Worm (Caenorhabditis elegans): ENCODE data around the gene Y69H2.10.

Gene Y69H2.10

DNA sequence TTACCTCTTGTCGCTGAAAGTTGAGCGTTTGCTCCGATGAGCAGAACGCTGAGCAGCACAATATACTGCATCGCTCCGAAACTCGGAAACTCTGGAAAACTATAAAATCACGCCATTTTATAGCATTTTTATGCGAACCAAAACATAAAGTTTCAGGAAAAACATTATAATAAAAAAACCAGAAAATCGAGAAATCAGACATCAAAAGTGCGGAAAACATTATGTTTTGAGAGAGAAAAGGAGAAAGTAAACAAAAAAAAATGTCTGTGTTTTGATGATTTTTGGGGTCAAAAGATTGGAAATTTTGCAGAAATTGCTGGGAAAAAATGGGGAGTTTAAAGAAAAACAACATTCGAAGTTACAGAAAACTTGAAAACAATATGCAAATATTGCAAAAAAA is 6.1 kb upstream of the Y69H2.10 start, which contains the start of gene Y69H2.3 (continued):
- TF ChIP-seq F52B5.7 (tag; optimal IDR thresholded peaks at IDR 0.05) = no peak

DNA sequence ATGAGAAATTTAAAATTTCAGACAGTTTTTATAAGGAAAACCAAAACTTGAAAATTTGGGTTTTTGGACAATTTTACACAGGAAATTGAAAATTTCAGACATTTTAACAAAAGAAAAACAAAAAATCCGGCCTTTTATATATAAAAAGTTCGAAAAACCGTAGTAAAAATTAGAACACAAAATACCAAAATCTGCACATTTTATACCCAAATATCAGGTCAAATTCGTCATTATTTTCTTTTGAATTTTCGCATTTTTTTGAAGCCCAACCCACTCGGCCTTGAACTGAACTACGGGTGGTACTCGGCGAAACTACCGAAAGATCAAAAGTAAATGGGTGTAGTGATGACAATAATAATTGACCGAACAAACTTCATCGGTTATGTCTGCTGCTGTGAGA is 2.9 kb upstream of the Y69H2.10 start:
- TF ChIP-seq F23B12.7 (tag; optimal IDR thresholded peaks at IDR 0.05; ENCODE audit: insufficient read depth) (no peak), hlh-12 (tag; optimal IDR thresholded peaks at IDR 0.05) (no peak), K11D2.4 (GFP tag; IDR thresholded peaks at IDR 0.05) (no peak), him-1 (tag; optimal IDR thresholded peaks at IDR 0.05) (no peak), B0035.1 (tag; optimal IDR thresholded peaks at IDR 0.05) (no peak), hsf-1 (GFP tag; IDR thresholded peaks at IDR 0.05) (no peak)

DNA sequence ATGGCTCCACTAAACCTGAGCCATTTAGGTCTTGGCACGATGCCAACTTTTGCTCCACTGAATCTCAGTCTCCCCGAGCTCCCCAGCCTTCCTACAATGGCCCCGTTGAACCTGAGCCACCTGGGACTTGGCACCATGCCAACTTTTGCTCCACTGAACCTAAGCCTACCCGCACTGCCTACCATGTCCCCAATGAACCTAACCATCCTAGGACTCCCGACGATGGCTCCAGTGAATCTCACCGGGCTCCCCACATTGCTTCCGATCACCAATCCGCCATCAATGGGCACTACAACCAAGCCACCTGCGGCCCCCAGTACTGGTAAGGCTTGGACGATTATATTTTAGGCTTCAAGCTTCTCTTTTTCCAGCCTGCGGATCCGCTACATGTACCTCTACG is 1.7 kb downstream of the Y69H2.10 start:
- TF ChIP-seq zfh-2 (GFP tag; conservative IDR thresholded peaks at IDR 0.05) (peak; percentile 58), hmg-20 (GFP tag; IDR thresholded peaks at IDR 0.05) (no peak)

DNA sequence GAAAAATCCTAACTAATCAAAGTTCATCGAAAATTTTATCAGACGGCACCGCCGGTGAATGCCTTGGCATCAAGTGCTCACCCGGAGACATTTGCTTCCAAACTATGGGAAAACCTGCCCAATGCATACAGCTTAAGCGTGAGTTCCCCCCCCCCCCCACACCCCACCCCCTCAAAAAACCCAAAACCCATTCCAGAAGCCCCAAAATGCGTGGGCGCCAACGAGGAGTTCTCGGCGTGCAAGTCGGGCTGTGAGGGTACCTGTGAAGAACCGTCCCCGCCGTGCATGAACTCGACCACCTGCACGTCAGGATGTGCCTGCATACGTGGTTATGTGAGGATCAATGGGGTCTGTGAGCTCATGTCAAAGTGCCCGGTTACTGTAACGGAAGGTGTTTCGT is 4.2 kb downstream of the Y69H2.10 start:
- TF ChIP-seq F52B5.7 (tag; optimal IDR thresholded peaks at IDR 0.05) (peak; percentile 10), zfh-2 (GFP tag; conservative IDR thresholded peaks at IDR 0.05) (peak; percentile 76), pha-4 (tag; optimal IDR thresholded peaks at IDR 0.05) (no peak), tbx-9 (tag; optimal IDR thresholded peaks at IDR 0.05; ENCODE audit: borderline replicate concordance) (no peak)

DNA sequence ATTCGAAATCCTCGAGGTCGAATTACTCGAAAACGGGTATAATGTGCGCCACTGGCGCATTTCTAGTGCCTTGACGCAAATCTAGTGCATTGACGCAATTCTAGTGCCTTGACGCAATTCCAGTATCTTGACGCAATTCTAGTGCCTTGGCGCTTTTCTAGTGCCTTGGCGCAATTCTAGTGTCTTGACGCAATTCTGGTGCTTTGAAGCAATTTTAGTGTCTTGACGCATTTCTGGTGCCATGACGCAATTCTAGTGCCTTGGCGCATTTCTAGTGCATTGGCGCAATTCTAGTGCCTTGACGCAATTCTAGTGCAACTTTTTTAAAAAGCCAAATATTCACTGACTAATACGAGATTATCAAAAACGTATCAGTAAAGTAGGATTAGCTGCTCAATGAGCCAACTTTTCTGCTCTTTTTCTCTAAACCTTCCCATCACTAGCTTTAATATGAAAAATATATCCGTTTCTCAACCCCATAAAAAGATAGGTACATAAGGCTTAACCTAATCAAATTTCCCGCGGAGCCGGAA is 14.4 kb downstream of the Y69H2.10 start, which contains the start of gene Y69H2.17:
Y69H2.17 (plus strand) TSS at position 483 of the 533 bp plus-strand sequence.
- TF ChIP-seq hlh-12 (tag; optimal IDR thresholded peaks at IDR 0.05) = no peak
- TF ChIP-seq F49E8.2 (tag; optimal IDR thresholded peaks at IDR 0.05; ENCODE audit: insufficient read depth) = no peak
- TF ChIP-seq ztf-18 (tag; optimal IDR thresholded peaks at IDR 0.05) = peak; percentile 54
- TF ChIP-seq efl-1 (GFP tag; optimal IDR thresholded peaks at IDR 0.05) = no peak

DNA sequence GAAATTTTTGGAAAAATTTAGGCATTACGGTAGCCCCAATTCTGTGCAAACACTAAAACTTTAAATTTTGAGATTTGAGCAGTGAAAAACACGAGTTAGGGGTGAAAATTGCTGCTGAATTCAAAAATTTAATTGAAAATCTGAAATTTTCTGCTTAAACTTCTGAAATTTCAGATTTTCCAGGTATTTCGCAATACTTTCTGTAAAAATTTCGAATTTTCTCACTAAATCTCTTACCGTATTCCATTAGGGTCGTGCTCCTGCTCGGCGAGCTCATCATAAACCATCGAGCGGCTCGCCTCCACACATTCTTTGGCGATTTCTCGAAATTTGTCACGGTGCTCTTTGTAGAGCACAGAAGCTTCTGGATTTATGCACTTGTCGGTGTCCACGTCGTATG is 17.2 kb downstream of the Y69H2.10 start:
- TF ChIP-seq mxl-1 (tag; optimal IDR thresholded peaks at IDR 0.05) (no peak), cebp-1 (GFP tag; IDR thresholded peaks at IDR 0.05) (no peak; the same call in 1 of the 2 replicates), cebp-1 (tag; optimal IDR thresholded peaks at IDR 0.05) (peak; percentile 92)

DNA sequence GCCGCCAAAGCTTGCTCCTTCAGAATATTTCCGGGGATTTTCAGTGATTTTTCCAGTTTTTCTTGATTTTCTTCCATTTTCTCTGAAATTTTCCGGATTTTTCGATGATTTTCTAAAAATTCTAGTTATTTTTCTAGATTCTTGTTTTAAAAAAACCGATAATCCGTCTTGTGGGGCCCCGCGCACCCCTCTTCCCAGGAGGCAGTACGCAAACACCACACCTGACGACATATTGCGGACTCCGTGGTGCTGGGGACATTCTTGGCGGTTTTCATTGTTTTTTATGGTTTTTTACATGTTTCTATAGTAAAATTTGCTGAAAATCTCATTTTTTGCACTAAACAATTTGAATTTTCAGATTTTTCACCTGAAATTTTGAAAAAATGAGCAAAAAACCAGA is 19.6 kb downstream of the Y69H2.10 start, which contains the start of the genes ubc-19 and Y69H2.7:
ubc-19 (minus strand) TSS at position 82 of the 400 bp plus-strand sequence.
Y69H2.7 (plus strand) TSS at position 309 of the 400 bp plus-strand sequence.
- TF ChIP-seq F57C9.4 (tag; optimal IDR thresholded peaks at IDR 0.05) = no peak
- TF ChIP-seq zfh-2 (GFP tag; conservative IDR thresholded peaks at IDR 0.05) = no peak
- no peak for TF ChIP-seq F37B4.10 (GFP tag; IDR thresholded peaks at IDR 0.05)
- peak; percentile 28 for TF ChIP-seq lsl-1 (GFP tag; optimal IDR thresholded peaks at IDR 0.05)
- no peak for TF ChIP-seq ekl-4 (GFP tag; IDR thresholded peaks at IDR 0.05)
- peak; percentile 33 for TF ChIP-seq ztf-18 (tag; optimal IDR thresholded peaks at IDR 0.05)
- TF ChIP-seq gei-17 (GFP tag; optimal IDR thresholded peaks at IDR 0.05) = no peak
- peak; percentile 100 for TF ChIP-seq aptf-2 (GFP tag; conservative IDR thresholded peaks at IDR 0.05)
- TF ChIP-seq let-526 (GFP tag; IDR thresholded peaks at IDR 0.05) = no peak
- TF ChIP-seq pha-4 (tag; optimal IDR thresholded peaks at IDR 0.05) = no peak
- TF ChIP-seq snpc-4 (GFP tag; optimal IDR thresholded peaks at IDR 0.05) = no peak
- peak in 1 of 4 experiments; percentile 42 for TF ChIP-seq snpc-4 (tag; optimal IDR thresholded peaks at IDR 0.05)
- TF ChIP-seq F39B2.1 (GFP tag; IDR thresholded peaks at IDR 0.05) = no peak
- TF ChIP-seq cebp-1 (GFP tag; IDR thresholded peaks at IDR 0.05) = no peak
- TF ChIP-seq cebp-1 (tag; optimal IDR thresholded peaks at IDR 0.05) = no peak
- no peak for TF ChIP-seq tlf-1 (GFP tag; optimal IDR thresholded peaks at IDR 0.05)
- TF ChIP-seq bed-1 (GFP tag; IDR thresholded peaks at IDR 0.05) = no peak
- TF ChIP-seq dpl-1 (GFP tag; optimal IDR thresholded peaks at IDR 0.05) = peak; percentile 7
- TF ChIP-seq attf-3 (GFP tag; conservative IDR thresholded peaks at IDR 0.05) = no peak
- TF ChIP-seq snpc-3.4 (tag; optimal IDR thresholded peaks at IDR 0.05) = peak; percentile 38

Data from whole organism, young adult.